Worm (Caenorhabditis elegans) whole organism, mixed stage, embryonic: ENCODE data around the gene cest-1.1.
"Not testable (repeated sequence)": the region's sequence is repeated elsewhere in the genome, so short reads cannot be mapped to it uniquely, and the experiment has no call there.

Experiments
- M03D4.4 ChIP-seq: sonication (generic microtip); optimal IDR thresholded peaks from 2 replicates; lab custom pipeline; 2017; ENCODE audit warnings: mild to moderate bottlenecking, missing genetic modification characterization, missing compliant biosample characterization
- bed-3 ChIP-seq: fragments of 200-800 bp; sonication (Bioruptor generic); optimal IDR thresholded peaks from 3 replicates; lab custom pipeline; 2018; ENCODE audit warnings: mild to moderate bottlenecking, missing genetic modification characterization, moderate library complexity, missing compliant biosample characterization
- blmp-1 ChIP-seq: fragments of 150-350 bp; optimal IDR thresholded peaks from 2 replicates; lab custom pipeline; 2014; ENCODE audit warnings: missing biosample characterization, missing genetic modification characterization
- ceh-39 ChIP-seq: fragments of 150-350 bp; optimal IDR thresholded peaks from 2 replicates; lab custom pipeline; 2014; ENCODE audit warnings: missing biosample characterization, missing genetic modification characterization
- ceh-43 ChIP-seq: fragments of 200-800 bp; sonication (Bioruptor generic); optimal IDR thresholded peaks from 2 replicates; lab custom pipeline; 2018; ENCODE audit warnings: mild to moderate bottlenecking, missing genetic modification characterization, moderate library complexity, missing compliant biosample characterization
- ceh-83 ChIP-seq: fragments of 200-800 bp; sonication (Bioruptor generic); optimal IDR thresholded peaks from 2 replicates; lab custom pipeline; 2018; ENCODE audit warnings: mild to moderate bottlenecking, missing genetic modification characterization, missing compliant biosample characterization
- ces-1 ChIP-seq: fragments of 150-350 bp; optimal IDR thresholded peaks from 2 replicates; lab custom pipeline; 2014; ENCODE audit warnings: missing biosample characterization, missing genetic modification reagents, missing genetic modification characterization
- cnd-1 ChIP-seq: fragments of 200-800 bp; sonication (Bioruptor generic); optimal IDR thresholded peaks from 2 replicates; lab custom pipeline; 2018; ENCODE audit warnings: mild to moderate bottlenecking, missing genetic modification characterization, missing compliant biosample characterization
- drap-1 ChIP-seq: fragments of 200-800 bp; sonication (Bioruptor generic); optimal IDR thresholded peaks from 3 replicates; lab custom pipeline; 2018; ENCODE audit warnings: mild to moderate bottlenecking, missing genetic modification characterization, missing compliant biosample characterization
- elt-1 ChIP-seq: sonication (generic microtip); optimal IDR thresholded peaks from 2 replicates; lab custom pipeline; 2017; ENCODE audit warnings: missing genetic modification characterization, mild to moderate bottlenecking, missing compliant biosample characterization, antibody characterized with exemption, moderate library complexity, borderline replicate concordance; ENCODE audit not compliant: insufficient read depth
- elt-3 ChIP-seq: fragments of 150-350 bp; optimal IDR thresholded peaks from 2 replicates; lab custom pipeline; 2014; ENCODE audit warnings: missing biosample characterization, missing genetic modification characterization
- flh-1 ChIP-seq: fragments of 200-800 bp; sonication (Bioruptor generic); optimal IDR thresholded peaks from 2 replicates; lab custom pipeline; 2018; ENCODE audit warnings: mild to moderate bottlenecking, missing genetic modification characterization, moderate library complexity, missing compliant biosample characterization
- ham-2 ChIP-seq: fragments of 200-800 bp; sonication (Bioruptor generic); optimal IDR thresholded peaks from 2 replicates; lab custom pipeline; 2018; ENCODE audit warnings: mild to moderate bottlenecking, missing genetic modification characterization, missing compliant biosample characterization
- hlh-1 ChIP-seq: fragments of 150-350 bp; optimal IDR thresholded peaks from 2 replicates; lab custom pipeline; 2014; ENCODE audit warnings: missing biosample characterization, missing genetic modification reagents, missing genetic modification characterization
- lin-13 ChIP-seq: fragments of 150-350 bp; optimal IDR thresholded peaks from 2 replicates; lab custom pipeline; 2014; ENCODE audit warnings: missing biosample characterization, missing genetic modification characterization
- lin-32 ChIP-seq: fragments of 200-800 bp; sonication (Bioruptor generic); optimal IDR thresholded peaks from 2 replicates; lab custom pipeline; 2018; ENCODE audit warnings: mild to moderate bottlenecking, missing genetic modification characterization, missing compliant biosample characterization
- lsy-2 ChIP-seq: fragments of 150-350 bp; optimal IDR thresholded peaks from 2 replicates; lab custom pipeline; 2014; ENCODE audit warnings: missing biosample characterization, missing genetic modification characterization
- mab-5 ChIP-seq: fragments of 150-350 bp; optimal IDR thresholded peaks from 2 replicates; lab custom pipeline; 2014; ENCODE audit warnings: missing biosample characterization, missing genetic modification characterization
- mep-1 ChIP-seq: fragments of 150-350 bp; optimal IDR thresholded peaks from 2 replicates; lab custom pipeline; 2017; ENCODE audit warnings: missing biosample characterization, missing genetic modification reagents, missing genetic modification characterization, inconsistent platforms
- mls-2 ChIP-seq: sonication (generic microtip); optimal IDR thresholded peaks from 2 replicates; lab custom pipeline; 2016; ENCODE audit warnings: mild to moderate bottlenecking, missing genetic modification characterization, moderate library complexity, missing compliant biosample characterization
- nhr-12 ChIP-seq: fragments of 150-350 bp; optimal IDR thresholded peaks from 2 replicates; lab custom pipeline; 2014; ENCODE audit warnings: missing biosample characterization, missing genetic modification characterization
- nhr-2 ChIP-seq: fragments of 150-350 bp; optimal IDR thresholded peaks from 2 replicates; lab custom pipeline; 2014; ENCODE audit warnings: missing biosample characterization, missing genetic modification characterization
- nhr-237 ChIP-seq: fragments of 150-350 bp; optimal IDR thresholded peaks from 2 replicates; lab custom pipeline; 2014; ENCODE audit warnings: missing biosample characterization, missing genetic modification characterization
- nhr-28 ChIP-seq: fragments of 150-350 bp; optimal IDR thresholded peaks from 2 replicates; lab custom pipeline; 2014; ENCODE audit warnings: missing biosample characterization, missing genetic modification characterization
- nhr-76 ChIP-seq: sonication (generic microtip); optimal IDR thresholded peaks from 2 replicates; lab custom pipeline; 2017; ENCODE audit warnings: missing biosample characterization, missing genetic modification characterization
- pha-4 ChIP-seq: fragments of 150-350 bp; optimal IDR thresholded peaks from 2 replicates; lab custom pipeline; 2018; ENCODE audit warnings: missing biosample characterization, missing genetic modification reagents, missing genetic modification characterization
- sem-2 ChIP-seq: fragments of 200-800 bp; sonication (Bioruptor generic); optimal IDR thresholded peaks from 2 replicates; lab custom pipeline; 2018; ENCODE audit warnings: mild to moderate bottlenecking, missing genetic modification characterization, missing compliant biosample characterization
- snpc-4 ChIP-seq: fragments of 150-350 bp; optimal IDR thresholded peaks from 2 replicates; lab custom pipeline; 2014; ENCODE audit warnings: missing biosample characterization, missing genetic modification characterization
- sptf-1 ChIP-seq: sonication (generic microtip); optimal IDR thresholded peaks from 2 replicates; lab custom pipeline; 2017; ENCODE audit warnings: mild to moderate bottlenecking, missing genetic modification characterization, moderate library complexity, missing compliant biosample characterization
- tbx-8 ChIP-seq: fragments of 200-800 bp; sonication (Bioruptor generic); optimal IDR thresholded peaks from 2 replicates; lab custom pipeline; 2018; ENCODE audit warnings: mild to moderate bottlenecking, missing genetic modification characterization, moderate library complexity, missing compliant biosample characterization
- unc-120 ChIP-seq: sonication (generic microtip); optimal IDR thresholded peaks from 2 replicates; lab custom pipeline; 2017; ENCODE audit warnings: missing genetic modification characterization, missing compliant biosample characterization; ENCODE audit not compliant: poor library complexity, severe bottlenecking
- unc-39 ChIP-seq: fragments of 150-350 bp; optimal IDR thresholded peaks from 2 replicates; lab custom pipeline; 2014; ENCODE audit warnings: missing biosample characterization, missing genetic modification characterization
- unc-62 ChIP-seq: fragments of 150-350 bp; optimal IDR thresholded peaks from 2 replicates; lab custom pipeline; 2014; ENCODE audit warnings: missing biosample characterization, missing genetic modification reagents, missing genetic modification characterization
- zip-8 ChIP-seq: fragments of 150-350 bp; optimal IDR thresholded peaks from 2 replicates; lab custom pipeline; 2014; ENCODE audit warnings: missing biosample characterization, missing genetic modification characterization
- ztf-11 ChIP-seq: fragments of 150-350 bp; optimal IDR thresholded peaks from 2 replicates; lab custom pipeline; 2014; ENCODE audit warnings: missing biosample characterization, missing genetic modification characterization

The cest-1.1 gene

DNA sequence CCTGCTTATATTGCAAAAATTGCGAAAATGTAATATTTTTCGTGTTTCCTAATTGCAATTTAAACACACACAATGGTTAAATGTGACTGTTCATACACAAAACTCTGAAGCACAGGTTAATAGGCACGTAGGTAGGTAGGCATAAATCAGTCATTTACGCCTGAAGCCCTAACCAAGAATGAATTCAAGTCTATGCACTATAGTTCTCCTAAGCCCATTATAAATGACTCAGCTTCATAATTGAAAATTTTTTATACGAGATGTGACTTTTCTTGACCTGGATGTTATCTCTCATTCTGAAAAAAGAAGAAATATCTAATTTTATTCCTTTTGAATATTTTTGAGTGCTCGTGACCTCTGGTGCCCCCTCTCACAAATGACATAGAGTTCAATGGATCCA, 24.7 kb downstream of the cest-1.1 start:
- no peak for TF ChIP-seq sptf-1 (tag; lab: Kevin White, UChicago)
- TF ChIP-seq nhr-237 (tag; lab: Kevin White, UChicago), result no peak
- no peak for TF ChIP-seq hlh-1 (tag; lab: Kevin White, UChicago)
- TF ChIP-seq lsy-2 (tag; lab: Kevin White, UChicago), result no peak
- no peak for TF ChIP-seq lin-32
- no peak for TF ChIP-seq ztf-11 (tag; lab: Kevin White, UChicago)
- no peak for TF ChIP-seq snpc-4 (tag; lab: Kevin White, UChicago)
- TF ChIP-seq nhr-12 (tag; lab: Kevin White, UChicago), result no peak
- TF ChIP-seq zip-8 (tag; lab: Kevin White, UChicago), result no peak
- no peak for TF ChIP-seq unc-39 (tag; lab: Kevin White, UChicago)
- TF ChIP-seq nhr-76 (tag; lab: Kevin White, UChicago), result no peak
- no peak for TF ChIP-seq elt-1
- TF ChIP-seq sem-2, result no peak
- TF ChIP-seq pha-4, result no peak
- no peak for TF ChIP-seq mep-1 (tag; lab: Kevin White, UChicago)
- no peak for TF ChIP-seq tbx-8
- no peak for TF ChIP-seq ceh-83 (GFP tag; lab: Kevin White, UChicago)
- TF ChIP-seq ham-2 (GFP tag; lab: Kevin White, UChicago), result no peak
- no peak for TF ChIP-seq unc-120 (tag; lab: Kevin White, UChicago)
- TF ChIP-seq, all 35 proteins: peak for 0

DNA sequence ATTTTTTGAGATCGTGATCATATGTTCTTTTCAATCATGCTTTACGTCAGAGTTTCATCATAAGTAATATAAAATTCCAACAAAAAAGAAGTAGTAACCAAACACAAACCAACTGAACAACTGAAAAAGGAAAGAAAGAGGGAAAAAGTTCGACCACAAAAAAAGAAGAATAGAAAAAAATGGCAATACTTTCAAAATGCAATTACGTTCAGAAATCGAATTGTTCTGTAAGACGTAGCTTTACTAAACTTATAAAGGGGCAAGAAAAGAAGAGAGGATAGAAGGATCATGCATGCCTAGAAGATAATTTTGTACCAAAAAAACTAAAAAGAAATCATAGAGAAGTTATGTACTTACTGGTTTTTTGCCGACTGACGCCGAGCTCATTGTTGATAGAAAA, 25.8 kb downstream of the cest-1.1 start:
- TF ChIP-seq cnd-1 (no peak), nhr-28 (no peak), ces-1 (GFP tag; lab: Kevin White, UChicago) (peak; percentile 83), ceh-83 (GFP tag; lab: Kevin White, UChicago) (no peak)

DNA sequence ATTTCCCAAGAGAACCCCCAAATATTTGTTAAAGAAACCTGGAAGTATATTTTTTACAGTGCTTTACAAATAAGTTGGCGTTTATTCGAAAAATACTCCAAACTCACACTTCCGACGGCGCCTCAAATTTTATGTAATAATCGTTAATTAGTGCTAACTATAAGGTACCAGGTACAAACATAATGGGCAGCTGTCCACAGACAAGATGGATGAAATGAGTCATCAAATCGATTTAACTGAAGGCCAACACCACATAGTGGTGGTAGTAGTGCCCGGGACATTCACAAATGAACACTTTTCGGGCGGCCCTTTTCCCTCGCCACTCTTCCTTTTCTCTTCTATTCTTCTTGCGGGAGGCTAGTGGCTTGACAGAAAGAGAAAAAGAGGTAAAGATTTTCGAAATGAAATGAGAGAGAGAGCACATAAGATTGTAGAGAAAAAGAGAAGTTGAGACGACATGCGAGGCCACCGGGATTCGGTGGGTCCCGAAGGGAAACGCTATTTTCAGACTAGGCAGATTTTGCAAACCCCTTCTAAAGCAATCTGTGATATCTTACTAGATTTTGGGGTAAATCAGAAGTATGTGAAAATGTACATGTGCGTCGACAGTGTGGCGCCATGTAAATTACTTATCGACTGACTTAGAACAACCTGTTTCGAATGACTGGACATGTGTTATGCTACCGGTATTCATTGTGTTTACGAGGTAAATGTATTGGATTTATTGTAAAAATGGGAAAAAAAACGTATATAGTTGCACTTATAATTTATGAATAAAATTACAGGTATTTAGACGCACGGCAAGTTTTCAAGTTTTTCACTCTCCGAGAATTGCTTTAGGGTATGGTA, 27.1 kb downstream of the cest-1.1 start:
- peak; percentile 28 for TF ChIP-seq hlh-1 (tag; lab: Kevin White, UChicago)
- TF ChIP-seq unc-62 (GFP tag; lab: Kevin White, UChicago), result no peak
- TF ChIP-seq mls-2 (tag; lab: Kevin White, UChicago), result peak; percentile 16
- TF ChIP-seq ces-1 (GFP tag; lab: Kevin White, UChicago), result peak; percentile 72
- TF ChIP-seq flh-1, result no peak
- no peak for TF ChIP-seq mep-1 (tag; lab: Kevin White, UChicago)
- peak; percentile 46 for TF ChIP-seq ceh-43
- TF ChIP-seq unc-120 (tag; lab: Kevin White, UChicago), result peak; percentile 55
- TF ChIP-seq ham-2 (GFP tag; lab: Kevin White, UChicago), result peak; percentile 6

DNA sequence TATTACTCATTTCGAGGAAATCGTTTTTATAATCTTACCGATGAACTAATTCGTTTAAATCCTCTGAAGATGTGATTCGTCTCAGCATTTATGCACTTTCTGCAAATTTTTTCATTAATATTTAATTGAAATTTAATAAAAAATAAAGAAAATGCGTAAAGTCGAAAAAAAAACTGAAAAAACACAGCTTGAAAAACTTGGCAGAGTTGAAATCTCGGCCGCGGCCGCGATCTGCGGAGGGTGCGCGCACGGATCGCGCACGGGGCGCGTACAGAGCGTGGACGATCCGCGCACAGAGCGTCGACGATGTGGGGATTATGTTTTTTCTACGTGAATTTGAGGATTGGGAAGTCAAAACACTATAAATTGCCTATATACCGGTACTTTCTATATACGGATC, 28.8 kb downstream of the cest-1.1 start, which contains the start of gene AH10.4:
Gene AH10.4, minus strand, starts transcription at position 101 of the 400 bp plus-strand sequence.
- not testable (repeated sequence) for TF ChIP-seq unc-39 (tag; lab: Kevin White, UChicago); ztf-11 (tag; lab: Kevin White, UChicago); blmp-1

DNA sequence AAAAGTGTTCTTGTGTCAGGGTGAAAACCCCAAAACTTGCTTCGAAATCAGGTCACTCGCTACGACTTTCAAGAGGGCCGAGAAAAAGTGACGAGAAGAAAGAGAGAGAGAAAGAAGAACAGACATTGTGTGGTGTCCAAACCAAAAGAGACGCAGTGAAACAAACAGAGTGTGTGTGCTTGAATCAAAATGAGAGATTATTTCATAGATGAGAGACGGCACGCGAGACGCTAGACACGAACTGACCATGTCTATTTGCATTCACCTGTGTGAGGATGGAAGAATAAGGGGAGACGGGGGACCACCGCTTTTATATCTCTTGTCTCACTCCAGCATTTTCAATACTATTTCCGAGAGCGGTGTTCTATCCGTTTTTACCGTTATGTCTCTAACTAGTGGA, 30.4 kb downstream of the cest-1.1 start:
- TF ChIP-seq sptf-1 (tag; lab: Kevin White, UChicago) (peak; percentile 54), elt-3 (tag; lab: Kevin White, UChicago) (no peak), unc-120 (tag; lab: Kevin White, UChicago) (peak; percentile 59), ceh-83 (GFP tag; lab: Kevin White, UChicago) (no peak), blmp-1 (no peak), elt-1 (no peak), mls-2 (tag; lab: Kevin White, UChicago) (peak; percentile 38), tbx-8 (no peak), ceh-43 (no peak), mab-5 (tag; lab: Kevin White, UChicago) (no peak), snpc-4 (tag; lab: Kevin White, UChicago) (no peak), ztf-11 (tag; lab: Kevin White, UChicago) (no peak), lsy-2 (tag; lab: Kevin White, UChicago) (peak; percentile 41), nhr-76 (tag; lab: Kevin White, UChicago) (no peak), cnd-1 (peak; percentile 36), pha-4 (peak; percentile 86), zip-8 (tag; lab: Kevin White, UChicago) (no peak), ceh-39 (tag; lab: Kevin White, UChicago) (no peak), M03D4.4 (tag; lab: Kevin White, UChicago) (peak; percentile 27), nhr-12 (tag; lab: Kevin White, UChicago) (no peak), nhr-237 (tag; lab: Kevin White, UChicago) (peak; percentile 78), sem-2 (no peak), unc-62 (GFP tag; lab: Kevin White, UChicago) (peak; percentile 64), lin-32 (no peak), lin-13 (no peak), flh-1 (no peak), unc-39 (tag; lab: Kevin White, UChicago) (no peak), drap-1 (GFP tag; lab: Kevin White, UChicago) (peak; percentile 61), hlh-1 (tag; lab: Kevin White, UChicago) (peak; percentile 51), ham-2 (GFP tag; lab: Kevin White, UChicago) (peak; percentile 81), nhr-28 (no peak), ces-1 (GFP tag; lab: Kevin White, UChicago) (peak; percentile 31), nhr-2 (tag; lab: Kevin White, UChicago) (no peak), mep-1 (tag; lab: Kevin White, UChicago) (peak; percentile 72), bed-3 (GFP tag; lab: Kevin White, UChicago) (no peak)
